Worm (Caenorhabditis elegans): ENCODE results near the gene F22F4.9.
A peak's percentile ranks its signal among the peaks of the same experiment; 100 is the strongest.

Gene F22F4.9

DNA sequence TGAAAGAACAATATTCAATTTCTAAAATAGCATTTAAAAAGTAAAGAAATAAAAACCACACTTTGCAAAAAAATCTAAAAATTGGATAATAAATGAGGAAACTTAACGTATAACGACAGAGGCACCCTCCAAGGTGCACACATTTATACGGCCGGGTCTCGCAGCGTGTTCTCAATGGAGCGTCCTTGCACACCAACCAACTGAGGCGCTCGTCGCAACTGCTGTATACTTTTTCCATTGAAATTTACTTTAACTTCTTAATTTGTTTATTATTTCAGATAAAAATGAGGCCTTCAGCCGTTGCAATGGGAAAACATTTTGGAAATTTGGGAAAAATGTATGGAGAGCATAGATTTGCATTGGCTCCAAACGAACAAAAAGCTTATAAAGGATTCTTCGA, 46.1 kb downstream of the F22F4.9 start, which contains the start of the genes R07E4.5 and R07E4.3 (continued):
- peak; percentile 53 for TF ChIP-seq nhr-11 (tag; optimal IDR thresholded peaks at IDR 0.05)
- TF ChIP-seq mxl-2 (GFP tag; conservative IDR thresholded peaks at IDR 0.05), result no peak
- TF ChIP-seq vab-7 (GFP tag; IDR thresholded peaks at IDR 0.05), result no peak
- TF ChIP-seq spr-1 (tag; optimal IDR thresholded peaks at IDR 0.05), result no peak
- TF ChIP-seq ceh-44 (GFP tag; IDR thresholded peaks at IDR 0.05), result no peak
- TF ChIP-seq lin-1 (GFP tag; IDR thresholded peaks at IDR 0.05), result no peak
- peak; percentile 95 for TF ChIP-seq lin-38 (GFP tag; IDR thresholded peaks at IDR 0.05)
- TF ChIP-seq lin-39 (tag; optimal IDR thresholded peaks at IDR 0.05), result no peak
- no peak for TF ChIP-seq cey-2 (tag; optimal IDR thresholded peaks at IDR 0.05; ENCODE audit: borderline replicate concordance, insufficient read depth)
- no peak for TF ChIP-seq tag-97 (GFP tag; IDR thresholded peaks at IDR 0.05)
- no peak for TF ChIP-seq Y75B8A.6 (GFP tag; IDR thresholded peaks at IDR 0.05)
- no peak for TF ChIP-seq ZK337.2 (GFP tag; IDR thresholded peaks at IDR 0.05)
- peak; percentile 2 for TF ChIP-seq mxl-3 (GFP tag; optimal IDR thresholded peaks at IDR 0.05)
- TF ChIP-seq set-16 (GFP tag; IDR thresholded peaks at IDR 0.05), result no peak
- no peak for TF ChIP-seq pha-4 (GFP tag; IDR thresholded peaks at IDR 0.05)
- no peak for TF ChIP-seq pha-4 (tag; optimal IDR thresholded peaks at IDR 0.05)
- no peak for TF ChIP-seq lim-7 (GFP tag; IDR thresholded peaks at IDR 0.05)
- no peak for TF ChIP-seq unc-39 (tag; optimal IDR thresholded peaks at IDR 0.05)
- no peak for TF ChIP-seq daf-12 (tag; optimal IDR thresholded peaks at IDR 0.05)
- TF ChIP-seq nhr-76 (tag; optimal IDR thresholded peaks at IDR 0.05), result no peak

DNA sequence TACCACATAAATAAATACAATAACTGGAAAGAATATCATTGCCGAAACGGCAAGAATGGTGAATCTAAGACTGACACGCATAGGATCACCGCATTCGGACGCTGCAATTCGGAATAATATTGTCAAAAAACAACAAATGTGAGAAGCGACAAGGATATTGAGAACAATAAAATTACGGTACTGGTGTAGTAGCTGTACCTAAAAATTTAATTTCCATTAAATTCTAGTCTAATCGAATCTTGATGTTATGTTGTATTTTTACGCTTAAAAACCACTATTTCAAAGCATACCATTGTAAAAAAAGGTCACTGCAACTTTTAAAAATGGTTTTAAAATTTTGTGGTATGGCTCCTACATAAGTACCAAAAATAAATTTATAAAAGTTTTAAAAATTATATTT, 50.5 kb downstream of the F22F4.9 start, which contains the start of gene mig-23:
Gene mig-23, minus strand, starts transcription at position 101 of the 400 bp plus-strand sequence.
- TF ChIP-seq daf-12 (tag; optimal IDR thresholded peaks at IDR 0.05), result no peak
- no peak for TF ChIP-seq nhr-6 (tag; optimal IDR thresholded peaks at IDR 0.05)
- TF ChIP-seq sdz-12 (GFP tag; optimal IDR thresholded peaks at IDR 0.05), result no peak
- no peak for TF ChIP-seq duxl-1 (tag; optimal IDR thresholded peaks at IDR 0.05; ENCODE audit: poor library complexity)
- no peak for TF ChIP-seq snpc-1.2 (GFP tag; IDR thresholded peaks at IDR 0.05)
- no peak for TF ChIP-seq T20F7.1 (GFP tag; optimal IDR thresholded peaks at IDR 0.05)
- TF ChIP-seq cey-2 (tag; optimal IDR thresholded peaks at IDR 0.05; ENCODE audit: borderline replicate concordance, insufficient read depth), result no peak
- TF ChIP-seq dmd-8 (GFP tag; IDR thresholded peaks at IDR 0.05), result no peak
- TF ChIP-seq lin-29 (GFP tag; IDR thresholded peaks at IDR 0.05), result no peak
- TF ChIP-seq mes-2 (tag; optimal IDR thresholded peaks at IDR 0.05; ENCODE audit: poor library complexity, severe bottlenecking), result no peak
- TF ChIP-seq ceh-82 (tag; optimal IDR thresholded peaks at IDR 0.05), result no peak
- no peak for TF ChIP-seq snpc-4 (tag; optimal IDR thresholded peaks at IDR 0.05)
- no peak for TF ChIP-seq ceh-20 (GFP tag; IDR thresholded peaks at IDR 0.05)
- TF ChIP-seq hif-1 (tag; optimal IDR thresholded peaks at IDR 0.05), result no peak
- no peak for TF ChIP-seq egl-27 (tag; optimal IDR thresholded peaks at IDR 0.05)
- TF ChIP-seq lin-39 (tag; optimal IDR thresholded peaks at IDR 0.05), result no peak
